Fruit fly (Drosophila melanogaster) whole organism, prepupa: ENCODE measurements around the gene CG32017.

ENCODE experiments used
- CG10669 ChIP-seq: fragments of 200-800 bp; sonication (Bioruptor generic); optimal IDR thresholded peaks from 3 replicates; lab custom pipeline; 2018; ENCODE audit warnings: missing biosample characterization, mild to moderate bottlenecking, missing genetic modification characterization, moderate library complexity
- salr ChIP-seq, 2 experiments: fragments of 200-800 bp; sonication (Bioruptor generic); optimal IDR thresholded peaks; 3 replicates each; lab custom pipeline; 2016 to 2018; ENCODE audit warnings: missing biosample characterization in 2 of 2, missing genetic modification characterization in 2 of 2, mild to moderate bottlenecking in 1 of 2

DNA sequence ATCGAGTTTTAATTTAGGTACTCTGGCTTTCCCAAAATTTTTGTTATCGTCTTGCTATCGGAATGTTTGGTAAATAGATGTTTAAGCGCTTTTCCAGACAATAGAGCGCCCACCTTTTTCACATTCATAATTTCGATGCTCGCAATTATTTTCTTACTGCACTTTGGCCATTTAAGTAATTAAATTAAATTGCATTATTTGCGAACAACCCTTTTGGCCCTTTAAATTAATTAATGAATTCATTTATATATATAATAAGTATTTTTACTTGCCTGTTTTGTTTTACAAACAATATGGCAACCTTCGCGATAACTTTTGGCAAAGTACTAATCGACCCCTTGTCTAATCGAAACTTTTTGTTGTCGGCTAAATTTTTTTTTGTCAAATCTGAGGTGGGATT, 5.7 kb downstream of the CG32017 start:
- no peak for TF ChIP-seq CG10669 (GFP tag; lab: Kevin White, UChicago)
- TF ChIP-seq salr (GFP tag; optimal IDR thresholded peaks at IDR 0.05; lab: Kevin White, UChicago): no peak
